Worm (Caenorhabditis elegans): ENCODE measurements around the gene noah-2.

noah-2 gene

DNA sequence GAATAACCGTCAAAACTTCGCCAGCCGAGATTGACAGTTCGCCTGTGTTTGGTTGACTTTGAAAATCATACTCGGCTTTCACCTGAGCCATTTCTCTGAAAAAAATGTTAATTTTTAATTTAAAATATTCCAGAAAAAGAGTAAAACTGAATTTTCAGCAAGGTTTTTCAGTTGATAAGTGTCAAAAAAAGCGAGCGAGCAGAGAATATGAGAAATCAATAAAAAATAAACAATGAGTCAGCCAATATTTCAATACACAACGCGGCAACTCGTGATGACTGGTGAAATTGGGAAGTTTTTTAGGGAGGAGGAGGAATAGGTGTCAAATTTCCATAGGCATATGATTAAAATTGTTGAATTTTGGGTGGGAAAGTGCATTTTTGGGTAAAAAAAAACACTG lies 21.3 kb upstream of the noah-2 start, which contains the start of gene lst-4:
Gene lst-4, minus strand, starts transcription at position 101 of the 400 bp plus-strand sequence.
- TF ChIP-seq lin-35 (GFP tag; optimal IDR thresholded peaks at IDR 0.05) (no peak), vab-15 (tag; optimal IDR thresholded peaks at IDR 0.05) (no peak), zag-1 (tag; optimal IDR thresholded peaks at IDR 0.05) (no peak), ces-1 (GFP tag; optimal IDR thresholded peaks at IDR 0.05) (no peak), jun-1 (tag; optimal IDR thresholded peaks at IDR 0.05) (no peak), efl-3 (GFP tag; optimal IDR thresholded peaks at IDR 0.05) (no peak), alr-1 (tag; optimal IDR thresholded peaks at IDR 0.05; ENCODE audit: borderline replicate concordance) (no peak), mdl-1 (tag; optimal IDR thresholded peaks at IDR 0.05) (no peak), nhr-90 (tag; optimal IDR thresholded peaks at IDR 0.05; ENCODE audit: poor library complexity) (no peak), irx-1 (tag; optimal IDR thresholded peaks at IDR 0.05) (no peak), tbx-2 (tag; optimal IDR thresholded peaks at IDR 0.05) (no peak)

DNA sequence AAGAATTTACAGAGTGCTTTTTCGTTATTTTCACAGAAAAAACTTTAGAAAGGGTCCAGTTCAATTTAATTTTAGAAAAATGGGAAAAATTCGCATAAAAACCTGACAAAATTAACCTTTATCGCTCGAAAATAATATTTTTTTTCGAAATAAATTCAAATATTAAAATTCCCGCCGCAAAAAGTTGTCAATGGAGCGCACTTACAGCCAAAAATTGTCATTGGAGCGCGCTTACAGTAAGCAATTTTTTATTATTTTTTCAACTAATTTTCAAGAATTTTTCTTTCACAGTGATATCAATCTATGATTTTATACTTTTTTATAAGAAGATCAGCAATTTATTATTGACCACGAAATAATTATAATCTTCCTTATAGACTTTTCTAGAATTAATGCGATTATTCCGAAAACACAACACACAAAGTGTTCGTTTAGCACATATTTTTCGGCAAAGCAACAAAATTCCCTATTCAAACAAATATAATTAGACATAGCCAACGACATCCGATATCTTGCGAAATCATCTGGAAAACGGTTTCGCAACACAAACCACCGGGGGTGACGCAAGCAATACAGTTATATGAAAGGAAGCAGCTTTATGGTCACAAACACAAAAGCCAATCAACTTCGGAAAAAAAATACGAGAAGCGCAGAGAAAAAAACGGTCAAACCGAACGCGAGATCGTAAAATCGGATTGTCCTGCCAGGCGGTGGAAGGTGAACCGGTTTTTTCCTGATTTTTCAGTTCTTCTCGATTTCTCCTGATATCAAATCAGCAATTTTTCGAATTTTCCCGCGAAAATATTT lies 20.7 kb upstream of the noah-2 start:
- TF ChIP-seq lsy-2 (tag; optimal IDR thresholded peaks at IDR 0.05) (peak; percentile 19 to 34), dpl-1 (GFP tag; optimal IDR thresholded peaks at IDR 0.05) (peak; percentile 54 to 82 (median 70)), nhr-90 (tag; optimal IDR thresholded peaks at IDR 0.05; ENCODE audit: poor library complexity) (no peak), elt-3 (tag; optimal IDR thresholded peaks at IDR 0.05) (no peak), hlh-17 (GFP tag; optimal IDR thresholded peaks at IDR 0.05; ENCODE audit: borderline replicate concordance) (no peak), efl-1 (optimal IDR thresholded peaks at IDR 0.05) (peak; percentile 78 to 86), efl-1 (GFP tag; optimal IDR thresholded peaks at IDR 0.05 in 1 of 2) (peak; percentile 83 to 96), zag-1 (tag; optimal IDR thresholded peaks at IDR 0.05) (no peak), nhr-85 (tag) (no peak), lin-15B (tag; optimal IDR thresholded peaks at IDR 0.05) (peak; percentile 29), lin-13 (GFP tag; optimal IDR thresholded peaks at IDR 0.05) (peak; percentile 31), nhr-20 (tag; optimal IDR thresholded peaks at IDR 0.05) (no peak), lin-35 (GFP tag; optimal IDR thresholded peaks at IDR 0.05) (peak; percentile 47 to 67), nhr-71 (tag; optimal IDR thresholded peaks at IDR 0.05) (no peak), ces-1 (GFP tag; optimal IDR thresholded peaks at IDR 0.05) (no peak), grh-1 (GFP tag; IDR thresholded peaks at IDR 0.05) (no peak), zip-4 (GFP tag; optimal IDR thresholded peaks at IDR 0.05) (peak; percentile 30), nhr-84 (tag; optimal IDR thresholded peaks at IDR 0.05) (no peak), xbp-1 (tag; optimal IDR thresholded peaks at IDR 0.05) (peak; percentile 36), ztf-11 (tag; optimal IDR thresholded peaks at IDR 0.05) (no peak), ceh-8 (GFP tag; optimal IDR thresholded peaks at IDR 0.05) (no peak), unc-98 (GFP tag; IDR thresholded peaks at IDR 0.05) (no peak), lin-39 (tag; optimal IDR thresholded peaks at IDR 0.05) (no peak), mep-1 (tag; optimal IDR thresholded peaks at IDR 0.05) (peak; percentile 14), C34B4.2 (tag; optimal IDR thresholded peaks at IDR 0.05) (no peak), skn-1 (tag; optimal IDR thresholded peaks at IDR 0.05) (no peak), fkh-10 (GFP tag; optimal IDR thresholded peaks at IDR 0.05) (no peak), fkh-8 (tag; optimal IDR thresholded peaks at IDR 0.05) (no peak)

DNA sequence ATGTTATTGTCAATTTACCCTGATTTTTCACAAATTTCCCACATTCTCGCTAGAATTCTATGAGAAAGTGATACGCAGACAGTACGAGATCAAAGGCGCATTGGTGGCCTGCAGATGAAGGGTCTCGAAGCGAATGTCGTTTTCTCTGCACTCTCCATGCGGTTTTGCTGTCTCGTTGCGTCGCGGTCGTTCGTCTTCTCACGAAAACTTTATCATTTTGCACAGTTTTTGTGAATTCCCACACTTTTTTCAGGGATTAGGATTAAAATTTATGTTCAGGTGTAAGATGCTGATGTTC lies 20.1 kb upstream of the noah-2 start:
- TF ChIP-seq swsn-7 (tag; optimal IDR thresholded peaks at IDR 0.05), result peak; percentile 87
- peak; percentile 59 for TF ChIP-seq skn-1 (tag; optimal IDR thresholded peaks at IDR 0.05)
- no peak for TF ChIP-seq sptf-1 (tag; optimal IDR thresholded peaks at IDR 0.05)
- TF ChIP-seq ceh-88 (GFP tag; IDR thresholded peaks at IDR 0.05), result no peak; the same call in 1 of the 2 replicates
- TF ChIP-seq nhr-19 (GFP tag; conservative IDR thresholded peaks at IDR 0.05), result peak; percentile 82
- peak; percentile 96 for TF ChIP-seq rnt-1 (tag; optimal IDR thresholded peaks at IDR 0.05)
- peak; percentile 69 for TF ChIP-seq blmp-1 (tag; optimal IDR thresholded peaks at IDR 0.05)
- TF ChIP-seq hlh-4 (tag; optimal IDR thresholded peaks at IDR 0.05), result no peak
- TF ChIP-seq C16A3.4 (tag; optimal IDR thresholded peaks at IDR 0.05), result peak; percentile 89
- TF ChIP-seq unc-30 (tag; optimal IDR thresholded peaks at IDR 0.05), result no peak
- TF ChIP-seq hlh-17 (GFP tag; optimal IDR thresholded peaks at IDR 0.05; ENCODE audit: borderline replicate concordance), result no peak
- peak; percentile 54 for TF ChIP-seq ztf-4 (tag; optimal IDR thresholded peaks at IDR 0.05)
- TF ChIP-seq ceh-63 (GFP tag; optimal IDR thresholded peaks at IDR 0.05), result no peak
- TF ChIP-seq dsc-1 (tag; optimal IDR thresholded peaks at IDR 0.05), result peak; percentile 58
- peak in 1 of 2 experiments; percentile 42 for TF ChIP-seq egl-27 (tag; optimal IDR thresholded peaks at IDR 0.05)
- no peak for TF ChIP-seq pag-3 (tag; optimal IDR thresholded peaks at IDR 0.05; ENCODE audit: borderline replicate concordance, insufficient read depth)
- peak; percentile 71 for TF ChIP-seq nhr-77 (tag; optimal IDR thresholded peaks at IDR 0.05)
